Worm (Caenorhabditis elegans) whole organism, young adult: Measurements from ENCODE around the gene F46H5.5.

Experiments used
- B0336.3 ChIP-seq: fragments of 200-800 bp; sonication (Bioruptor generic); IDR thresholded peaks from 2 replicates; pipeline ENCODE4 v1.3.6; 2022; ENCODE audit warnings: missing genetic modification characterization, missing compliant biosample characterization
- C06A6.2 ChIP-seq: fragments of 200-800 bp; sonication (Bioruptor generic); conservative IDR thresholded peaks from 2 replicates; pipeline ENCODE4 v1.3.6; 2022; ENCODE audit warnings: missing genetic modification characterization, missing compliant biosample characterization
- D2030.7 ChIP-seq: fragments of 200-800 bp; sonication (Bioruptor generic); IDR thresholded peaks from 2 replicates; pipeline ENCODE4 v1.3.6; 2022; ENCODE audit warnings: missing genetic modification reagents, missing genetic modification characterization, missing compliant biosample characterization
- F22D6.2 ChIP-seq: sonication (generic microtip); optimal IDR thresholded peaks from 2 replicates; lab custom pipeline; 2016; ENCODE audit warnings: mild to moderate bottlenecking, missing genetic modification characterization, missing compliant biosample characterization
- F33H1.4 ChIP-seq: fragments of 200-800 bp; sonication (Bioruptor generic); IDR thresholded peaks from 2 replicates; pipeline ENCODE4 v1.3.6; 2022; ENCODE audit warnings: missing genetic modification reagents, missing genetic modification characterization, missing compliant biosample characterization
- F37B4.10 ChIP-seq: fragments of 200-800 bp; sonication (Bioruptor generic); IDR thresholded peaks from 2 replicates; pipeline ENCODE4 v1.3.6; 2022; ENCODE audit warnings: missing genetic modification characterization, missing compliant biosample characterization
- F39B2.1 ChIP-seq: fragments of 200-800 bp; sonication (Bioruptor generic); IDR thresholded peaks from 2 replicates; pipeline ENCODE4 v1.3.6; 2022; ENCODE audit warnings: missing genetic modification reagents, missing genetic modification characterization, missing compliant biosample characterization
- F49E8.2 ChIP-seq: sonication (generic microtip); optimal IDR thresholded peaks from 3 replicates; lab custom pipeline; 2017; ENCODE audit warnings: missing genetic modification characterization, mild to moderate bottlenecking, missing compliant biosample characterization, antibody characterized with exemption, moderate library complexity; ENCODE audit not compliant: insufficient read depth
- F55B11.4 ChIP-seq: sonication (generic microtip); optimal IDR thresholded peaks from 2 replicates; lab custom pipeline; 2016; ENCODE audit warnings: missing compliant biosample characterization, missing genetic modification characterization, borderline replicate concordance; ENCODE audit not compliant: insufficient read depth
- K12H6.12 ChIP-seq: fragments of 200-800 bp; sonication (Bioruptor generic); optimal IDR thresholded peaks from 2 replicates; lab custom pipeline; 2018; ENCODE audit warnings: mild to moderate bottlenecking, missing genetic modification characterization, missing compliant biosample characterization
- T26A5.8 ChIP-seq: sonication (generic microtip); optimal IDR thresholded peaks from 2 replicates; lab custom pipeline; 2016; ENCODE audit warnings: missing genetic modification characterization, missing compliant biosample characterization
- Y53G8AR.9 ChIP-seq: fragments of 200-800 bp; sonication (Bioruptor generic); conservative IDR thresholded peaks from 2 replicates; pipeline ENCODE4 v1.3.6; 2022; ENCODE audit warnings: missing genetic modification reagents, missing genetic modification characterization, missing compliant biosample characterization
- Y56A3A.18 ChIP-seq: fragments of 200-800 bp; sonication (Bioruptor generic); IDR thresholded peaks from 2 replicates; pipeline ENCODE4 v1.3.6; 2022; ENCODE audit warnings: missing genetic modification reagents, missing genetic modification characterization, missing compliant biosample characterization
- Y67H2A.10 ChIP-seq: fragments of 200-800 bp; sonication (Bioruptor generic); conservative IDR thresholded peaks from 2 replicates; pipeline ENCODE4 v1.3.6; 2022; ENCODE audit warnings: missing genetic modification reagents, missing genetic modification characterization, missing compliant biosample characterization
- akir-1 ChIP-seq: fragments of 200-800 bp; sonication (Bioruptor generic); optimal IDR thresholded peaks from 2 replicates; lab custom pipeline; 2018; ENCODE audit warnings: mild to moderate bottlenecking, missing genetic modification characterization, moderate library complexity, missing compliant biosample characterization
- bed-2 ChIP-seq: fragments of 200-800 bp; sonication (Bioruptor generic); IDR thresholded peaks from 2 replicates; pipeline ENCODE4 v1.3.6; 2022; ENCODE audit warnings: missing genetic modification reagents, missing genetic modification characterization, missing compliant biosample characterization
- ceh-100 ChIP-seq: fragments of 200-800 bp; sonication (Bioruptor generic); IDR thresholded peaks from 2 replicates; pipeline ENCODE4 v1.3.6; 2022; ENCODE audit warnings: missing genetic modification reagents, missing genetic modification characterization, missing compliant biosample characterization
- ceh-27 ChIP-seq: fragments of 200-800 bp; sonication (Bioruptor generic); optimal IDR thresholded peaks from 2 replicates; lab custom pipeline; 2018; ENCODE audit warnings: mild to moderate bottlenecking, missing genetic modification characterization, moderate library complexity, missing compliant biosample characterization
- ceh-79 ChIP-seq: sonication (generic microtip); optimal IDR thresholded peaks from 2 replicates; lab custom pipeline; 2017; ENCODE audit warnings: mild to moderate bottlenecking, missing genetic modification characterization, missing compliant biosample characterization
- die-1 ChIP-seq: sonication (generic microtip); optimal IDR thresholded peaks from 2 replicates; lab custom pipeline; 2016; ENCODE audit warnings: missing genotype, mild to moderate bottlenecking, missing genetic modification characterization, missing compliant biosample characterization
- dpl-1 ChIP-seq: fragments of 150-350 bp; optimal IDR thresholded peaks from 2 replicates; lab custom pipeline; 2014; ENCODE audit warnings: missing biosample characterization, missing genetic modification reagents, missing genetic modification characterization
- efl-1 ChIP-seq: fragments of 150-350 bp; optimal IDR thresholded peaks from 2 replicates; lab custom pipeline; 2014; ENCODE audit warnings: missing biosample characterization, missing genetic modification reagents, missing genetic modification characterization
- egl-18 ChIP-seq: fragments of 200-800 bp; sonication (Bioruptor generic); IDR thresholded peaks from 2 replicates; pipeline ENCODE4 v1.3.6; 2022; ENCODE audit warnings: missing genetic modification reagents, missing genetic modification characterization, missing compliant biosample characterization
- ets-4 ChIP-seq: fragments of 200-800 bp; sonication (Bioruptor generic); optimal IDR thresholded peaks from 2 replicates; lab custom pipeline; 2018; ENCODE audit warnings: mild to moderate bottlenecking, missing genetic modification characterization, missing compliant biosample characterization
- hlh-26 ChIP-seq: fragments of 200-800 bp; sonication (Bioruptor generic); conservative IDR thresholded peaks from 2 replicates; pipeline ENCODE4 v1.3.6; 2022; ENCODE audit warnings: missing genetic modification reagents, missing genetic modification characterization, missing compliant biosample characterization
- lag-1 ChIP-seq: fragments of 200-800 bp; sonication (Bioruptor generic); IDR thresholded peaks from 2 replicates; pipeline ENCODE4 v1.3.6; 2022; ENCODE audit warnings: missing genetic modification reagents, missing genetic modification characterization, missing compliant biosample characterization
- let-526 ChIP-seq: fragments of 200-800 bp; sonication (Bioruptor generic); IDR thresholded peaks from 2 replicates; pipeline ENCODE4 v1.3.6; 2022; ENCODE audit warnings: missing genetic modification reagents, missing genetic modification characterization, missing compliant biosample characterization
- lin-40 ChIP-seq: sonication (generic microtip); optimal IDR thresholded peaks from 2 replicates; lab custom pipeline; 2016; ENCODE audit warnings: missing genetic modification characterization, mild to moderate bottlenecking, missing compliant biosample characterization, missing genotype, missing genetic modification reagents
- lir-1 ChIP-seq: fragments of 200-800 bp; sonication (Bioruptor generic); conservative IDR thresholded peaks from 2 replicates; pipeline ENCODE4 v1.3.6; 2022; ENCODE audit warnings: missing genetic modification reagents, missing genetic modification characterization, missing compliant biosample characterization
- lsl-1 ChIP-seq: fragments of 200-800 bp; sonication (Bioruptor generic); optimal IDR thresholded peaks from 2 replicates; lab custom pipeline; 2018; ENCODE audit warnings: mild to moderate bottlenecking, missing genetic modification characterization, moderate library complexity, missing compliant biosample characterization
- lsy-27 ChIP-seq: sonication (generic microtip); optimal IDR thresholded peaks from 2 replicates; lab custom pipeline; 2017; ENCODE audit warnings: missing genetic modification characterization, mild to moderate bottlenecking, missing compliant biosample characterization, antibody characterized with exemption, missing genotype, borderline replicate concordance; ENCODE audit not compliant: insufficient read depth
- madf-6 ChIP-seq: fragments of 200-800 bp; sonication (Bioruptor generic); IDR thresholded peaks from 2 replicates; pipeline ENCODE4 v1.3.6; 2022; ENCODE audit warnings: missing genetic modification reagents, missing genetic modification characterization, missing compliant biosample characterization
- mcd-1 ChIP-seq: fragments of 200-800 bp; sonication (Bioruptor generic); IDR thresholded peaks from 2 replicates; pipeline ENCODE4 v1.3.6; 2022; ENCODE audit warnings: missing genetic modification reagents, missing genetic modification characterization, missing compliant biosample characterization
- mel-28 ChIP-seq: sonication (generic microtip); optimal IDR thresholded peaks from 2 replicates; lab custom pipeline; 2016; ENCODE audit warnings: borderline replicate concordance, mild to moderate bottlenecking, missing genetic modification characterization, missing compliant biosample characterization
- nfyb-1 ChIP-seq: fragments of 200-800 bp; sonication (Bioruptor generic); IDR thresholded peaks from 2 replicates; pipeline ENCODE4 v1.3.6; 2022; ENCODE audit warnings: missing genetic modification reagents, missing genetic modification characterization, missing compliant biosample characterization
- nhr-27 ChIP-seq: fragments of 200-800 bp; sonication (Bioruptor generic); optimal IDR thresholded peaks from 2 replicates; lab custom pipeline; 2018; ENCODE audit warnings: mild to moderate bottlenecking, missing genetic modification characterization, moderate library complexity, missing compliant biosample characterization
- pha-4 ChIP-seq: fragments of 150-350 bp; sonication (generic microtip); optimal IDR thresholded peaks from 2 replicates; lab custom pipeline; 2014; ENCODE audit warnings: missing biosample characterization, missing genetic modification reagents, missing genetic modification characterization
- rec-8 ChIP-seq, 2 experiments: sonication (generic microtip); optimal IDR thresholded peaks; 2 replicates each; lab custom pipeline; 2016; ENCODE audit warnings: mild to moderate bottlenecking in 2 of 2, missing genetic modification characterization in 2 of 2, missing genetic modification reagents in 2 of 2, missing genotype in 2 of 2, missing biosample characterization in 1 of 2, missing compliant biosample characterization in 1 of 2, moderate library complexity in 1 of 2
- repo-1 ChIP-seq: sonication (generic microtip); optimal IDR thresholded peaks from 2 replicates; lab custom pipeline; 2017; ENCODE audit warnings: mild to moderate bottlenecking, missing genetic modification characterization, missing compliant biosample characterization
- rpc-1 ChIP-seq, 2 experiments: fragments of 150-350 bp in 1 of 2; sonication (generic microtip) in 1 of 2; optimal IDR thresholded peaks; 2 replicates each; lab custom pipeline; 2014 to 2018; ENCODE audit warnings: missing biosample characterization in 1 of 2, missing genetic modification characterization in 1 of 2, missing genetic modification reagents in 1 of 2, missing genotype in 1 of 2
- snpc-1.3 ChIP-seq: sonication (generic microtip); optimal IDR thresholded peaks from 2 replicates; lab custom pipeline; 2017; ENCODE audit warnings: missing genetic modification characterization, mild to moderate bottlenecking, missing compliant biosample characterization, antibody characterized with exemption, moderate library complexity, missing genotype, missing genetic modification reagents; ENCODE audit not compliant: insufficient read depth
- tlf-1 ChIP-seq: fragments of 200-800 bp; sonication (Bioruptor generic); optimal IDR thresholded peaks from 2 replicates; lab custom pipeline; 2018; ENCODE audit warnings: mild to moderate bottlenecking, missing genetic modification characterization, missing compliant biosample characterization
- xnd-1 ChIP-seq: sonication (generic microtip); optimal IDR thresholded peaks from 2 replicates; lab custom pipeline; 2016; ENCODE audit warnings: missing genotype, missing genetic modification reagents, missing genetic modification characterization, missing compliant biosample characterization
- zfh-2 ChIP-seq: fragments of 200-800 bp; sonication (Bioruptor generic); conservative IDR thresholded peaks from 2 replicates; pipeline ENCODE4 v1.3.6; 2022; ENCODE audit warnings: missing genetic modification reagents, missing genetic modification characterization, missing compliant biosample characterization
- ztf-18 ChIP-seq: sonication (generic microtip); optimal IDR thresholded peaks from 2 replicates; lab custom pipeline; 2016; ENCODE audit warnings: missing genotype, mild to moderate bottlenecking, missing genetic modification characterization, missing compliant biosample characterization
- ztf-26 ChIP-seq: sonication (generic microtip); optimal IDR thresholded peaks from 2 replicates; lab custom pipeline; 2017; ENCODE audit warnings: missing genetic modification characterization, missing compliant biosample characterization

The F46H5.5 gene

DNA sequence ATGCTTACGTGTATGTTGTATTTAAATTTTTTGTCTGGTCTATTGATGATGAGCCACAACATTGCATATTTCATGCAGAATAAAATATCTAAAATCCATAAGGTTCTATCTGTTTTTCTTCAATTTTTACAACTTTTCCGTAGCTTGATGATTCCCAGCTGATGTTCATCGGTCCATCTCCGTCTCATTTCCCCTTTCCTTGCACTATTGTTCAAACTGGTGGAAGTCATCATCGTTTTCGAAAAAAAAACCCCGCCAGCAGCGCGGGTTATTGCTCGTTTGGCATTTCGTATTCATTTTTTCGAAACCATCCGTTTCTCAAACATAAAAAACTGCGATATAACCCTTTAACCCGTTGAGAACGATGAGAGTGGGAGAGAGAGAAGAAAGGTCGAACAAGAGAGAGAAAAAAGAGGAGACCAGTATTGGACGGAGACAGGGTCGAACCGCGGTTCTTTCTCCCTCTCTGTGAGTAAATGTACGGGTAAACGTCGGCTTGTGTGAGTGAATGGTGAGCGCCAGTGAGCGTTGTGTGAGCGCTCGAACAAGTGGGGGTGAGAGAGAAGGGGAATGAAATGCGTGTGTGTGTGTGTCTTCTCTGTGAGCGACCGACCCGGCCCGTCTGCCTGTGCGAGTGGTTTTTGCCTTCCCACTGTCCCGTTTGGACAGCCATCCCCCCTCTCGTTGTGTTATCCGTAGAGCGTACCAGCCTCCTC is 8.0 kb upstream of the F46H5.5 start (continued):
- TF ChIP-seq F37B4.10 (GFP tag; lab: Robert Waterston, UW) (no peak), xnd-1 (tag; lab: Kevin White, UChicago) (no peak), nfyb-1 (peak; percentile 86), hlh-26 (GFP tag; lab: Robert Waterston, UW) (no peak), ceh-100 (GFP tag; lab: Robert Waterston, UW) (no peak), T26A5.8 (no peak), let-526 (GFP tag; lab: Robert Waterston, UW) (0 out of 2 replicates have a peak, but pooled peaks have one; percentile 38), F22D6.2 (tag; lab: Kevin White, UChicago) (peak; percentile 2), F33H1.4 (GFP tag; lab: Robert Waterston, UW) (no peak), F49E8.2 (no peak), ets-4 (GFP tag; lab: Kevin White, UChicago) (no peak), die-1 (tag; lab: Kevin White, UChicago) (peak; percentile 56), mel-28 (tag; lab: Kevin White, UChicago) (no peak), F55B11.4 (tag; lab: Kevin White, UChicago) (no peak), ztf-18 (peak; percentile 66), rec-8 (tag; optimal IDR thresholded peaks at IDR 0.05; lab: Kevin White, UChicago) (no peak), pha-4 (tag; lab: Kevin White, UChicago) (peak; percentile 38), lag-1 (GFP tag; lab: Robert Waterston, UW) (no peak), repo-1 (tag; lab: Kevin White, UChicago) (no peak), lir-1 (peak; percentile 100), madf-6 (GFP tag; lab: Robert Waterston, UW) (no peak), ztf-26 (tag; lab: Kevin White, UChicago) (peak; percentile 88), Y56A3A.18 (GFP tag; lab: Robert Waterston, UW) (0 out of 2 replicates have a peak, but pooled peaks have one; percentile 50), zfh-2 (GFP tag; lab: Robert Waterston, UW) (peak; percentile 98), dpl-1 (GFP tag; lab: Kevin White, UChicago) (no peak), snpc-1.3 (tag; lab: Kevin White, UChicago) (no peak), efl-1 (GFP tag; lab: Kevin White, UChicago) (no peak), nhr-27 (tag; lab: Kevin White, UChicago) (no peak), bed-2 (no peak), F39B2.1 (no peak), lsy-27 (tag; lab: Kevin White, UChicago) (no peak), akir-1 (no peak), ceh-27 (GFP tag; lab: Kevin White, UChicago) (peak; percentile 93), lin-40 (tag; lab: Kevin White, UChicago) (peak; percentile 90), tlf-1 (GFP tag; lab: Kevin White, UChicago) (no peak), rpc-1 (optimal IDR thresholded peaks at IDR 0.05; lab: Kevin White, UChicago) (no peak), rpc-1 (tag; optimal IDR thresholded peaks at IDR 0.05; lab: Kevin White, UChicago) (no peak), egl-18 (GFP tag; lab: Robert Waterston, UW) (0 out of 2 replicates have a peak, but pooled peaks have one; percentile 16), C06A6.2 (GFP tag; lab: Robert Waterston, UW) (no peak), mcd-1 (GFP tag; lab: Robert Waterston, UW) (peak; percentile 78), D2030.7 (GFP tag; lab: Robert Waterston, UW) (no peak), B0336.3 (GFP tag; lab: Robert Waterston, UW) (peak; percentile 89), Y53G8AR.9 (GFP tag; lab: Robert Waterston, UW) (0 out of 2 replicates have a peak, but pooled peaks have one; percentile 15), K12H6.12 (tag; lab: Kevin White, UChicago) (peak; percentile 96), Y67H2A.10 (GFP tag; lab: Robert Waterston, UW) (no peak), ceh-79 (tag; lab: Kevin White, UChicago) (no peak), lsl-1 (GFP tag; lab: Kevin White, UChicago) (no peak)
